Worm (Caenorhabditis elegans) whole organism, L4 larva: ENCODE data around the gene T04H1.12.

ENCODE experiments used
- ceh-32 ChIP-seq: sonication (generic microtip); optimal IDR thresholded peaks from 2 replicates; lab custom pipeline; 2016; ENCODE audit warnings: mild to moderate bottlenecking, missing genetic modification characterization, missing compliant biosample characterization; ENCODE audit not compliant: poor library complexity
- daf-12 ChIP-seq: fragments of 150-350 bp; optimal IDR thresholded peaks from 2 replicates; lab custom pipeline; 2014; ENCODE audit warnings: missing biosample characterization, missing genetic modification reagents, missing genetic modification characterization
- nhr-11 ChIP-seq: fragments of 150-350 bp; optimal IDR thresholded peaks from 2 replicates; lab custom pipeline; 2014; ENCODE audit warnings: missing biosample characterization, missing genetic modification characterization
- nhr-237 ChIP-seq: sonication (generic microtip); optimal IDR thresholded peaks from 2 replicates; lab custom pipeline; 2017; ENCODE audit warnings: missing biosample characterization, missing genetic modification characterization
- nhr-25 ChIP-seq: sonication (generic microtip); optimal IDR thresholded peaks from 2 replicates; lab custom pipeline; 2017; ENCODE audit warnings: missing genetic modification characterization, mild to moderate bottlenecking, missing compliant biosample characterization, antibody characterized with exemption, moderate library complexity, borderline replicate concordance; ENCODE audit not compliant: insufficient read depth
- nhr-6 ChIP-seq: fragments of 150-350 bp; optimal IDR thresholded peaks from 2 replicates; lab custom pipeline; 2014; ENCODE audit warnings: missing biosample characterization, missing genetic modification characterization
- pqm-1 ChIP-seq: sonication (generic microtip); optimal IDR thresholded peaks from 2 replicates; lab custom pipeline; 2017; ENCODE audit warnings: missing biosample characterization, missing genetic modification characterization
- zip-11 ChIP-seq: fragments of 200-800 bp; sonication (Bioruptor generic); IDR thresholded peaks from 2 replicates; pipeline ENCODE4 v1.3.6; 2022; ENCODE audit warnings: missing genetic modification characterization, missing compliant biosample characterization
- ztf-11 ChIP-seq: fragments of 150-350 bp; optimal IDR thresholded peaks from 2 replicates; lab custom pipeline; 2014; ENCODE audit warnings: missing biosample characterization, missing genetic modification characterization

- no peak for TF ChIP-seq daf-12 (tag; lab: Kevin White, UChicago)
- no peak for TF ChIP-seq nhr-11 (tag; lab: Kevin White, UChicago)
- no peak for TF ChIP-seq zip-11 (GFP tag; lab: Robert Waterston, UW)
- TF ChIP-seq nhr-6 (tag; lab: Kevin White, UChicago), result peak; percentile 64
- no peak for TF ChIP-seq ceh-32 (tag; lab: Kevin White, UChicago)
- no peak for TF ChIP-seq nhr-237 (tag; lab: Kevin White, UChicago)
- TF ChIP-seq pqm-1 (tag; lab: Kevin White, UChicago), result peak; percentile 53
- TF ChIP-seq ztf-11 (tag; lab: Kevin White, UChicago), result no peak
- TF ChIP-seq nhr-25, result no peak
Observed at ce11 chrV:12300780-12301460, 45.5 kb downstream of the T04H1.12 start.
